Worm (Caenorhabditis elegans) whole organism, midembryonic: ENCODE results near the gene Y75B8A.33.
A peak's percentile ranks its signal among the peaks of the same experiment; 100 is the strongest.

Experiments
- flt-1 ChIP-seq: fragments of 200-800 bp; sonication (Bioruptor generic); IDR thresholded peaks from 2 replicates; pipeline ENCODE4 v1.3.6; 2022; ENCODE audit warnings: missing genetic modification characterization, missing compliant biosample characterization
- ref-1 ChIP-seq: fragments of 200-800 bp; sonication (Bioruptor generic); conservative IDR thresholded peaks from 2 replicates; pipeline ENCODE4 v1.3.6; 2022; ENCODE audit warnings: missing genetic modification reagents, missing genetic modification characterization, missing compliant biosample characterization

- TF ChIP-seq flt-1 (GFP tag; lab: Robert Waterston, UW): peak; percentile 34; the same call in 1 of the 2 replicates
- TF ChIP-seq ref-1 (GFP tag; lab: Robert Waterston, UW): no peak
These were observed 1.5 kb upstream of the Y75B8A.33 start, which contains the start of gene his-72 for ce11 chrIII:12368462-12369306.
